Worm (Caenorhabditis elegans): Measurements from ENCODE around the gene srw-138.

srw-138 gene

DNA sequence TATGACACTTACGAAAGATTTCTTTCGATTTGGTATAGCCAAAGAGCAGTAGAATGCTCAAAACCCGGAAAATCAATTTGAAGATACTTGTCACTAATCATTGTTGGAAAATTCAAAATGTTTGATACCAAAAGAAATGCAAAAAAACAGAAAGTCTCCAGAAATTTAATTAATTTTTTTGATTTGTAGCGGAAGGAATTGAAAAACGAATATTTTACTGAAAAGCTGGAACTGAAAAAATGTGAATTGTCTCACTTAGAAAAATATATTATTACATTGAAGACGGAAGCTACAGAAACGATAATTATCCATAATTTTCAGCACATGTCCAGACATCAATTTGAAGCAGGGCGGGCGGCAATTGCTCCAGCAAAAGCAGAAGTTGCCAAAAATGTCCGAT is at the start of gene srw-138:
TSS of gene srw-138 (minus strand) at position 101 of the 400 bp plus-strand sequence.
- TF ChIP-seq ceh-13 (GFP tag; optimal IDR thresholded peaks at IDR 0.05) (no peak), tbx-11 (GFP tag; IDR thresholded peaks at IDR 0.05) (no peak), tbx-37 (GFP tag; conservative IDR thresholded peaks at IDR 0.05) (no peak), scrt-1 (GFP tag; IDR thresholded peaks at IDR 0.05) (no peak)

DNA sequence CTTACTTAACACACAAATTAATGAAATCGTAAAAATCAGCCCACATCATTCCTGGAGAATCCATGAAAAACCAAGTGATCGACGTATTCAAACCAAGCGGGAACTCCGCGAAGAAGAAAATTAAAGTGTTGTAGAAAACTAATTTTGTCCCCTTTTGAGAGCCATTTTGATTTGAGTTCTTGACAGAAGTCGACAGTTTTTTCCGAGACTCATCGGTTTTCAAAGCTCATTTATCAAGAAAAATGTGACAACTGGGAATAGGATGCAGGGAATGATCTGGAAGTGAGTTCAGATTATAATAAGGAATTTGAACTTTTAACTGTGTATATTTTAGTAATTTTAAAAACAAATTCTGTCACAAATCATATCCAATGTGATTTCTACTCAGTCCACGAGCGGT is 48.5 kb upstream of the srw-138 start, which contains the start of gene srw-135:
TSS of gene srw-135 (minus strand) at position 101 of the 400 bp plus-strand sequence.
- TF ChIP-seq hnd-1 (tag; optimal IDR thresholded peaks at IDR 0.05) (no peak), F13C5.2 (tag; optimal IDR thresholded peaks at IDR 0.05) (no peak), ceh-36 (tag; optimal IDR thresholded peaks at IDR 0.05) (no peak), ama-1 (optimal IDR thresholded peaks at IDR 0.05) (no peak), ceh-13 (GFP tag; optimal IDR thresholded peaks at IDR 0.05) (no peak), ets-7 (tag; optimal IDR thresholded peaks at IDR 0.05) (no peak), sea-1 (GFP tag; conservative IDR thresholded peaks at IDR 0.05) (no peak), flt-1 (GFP tag; IDR thresholded peaks at IDR 0.05) (no peak), tbx-11 (GFP tag; IDR thresholded peaks at IDR 0.05) (no peak), scrt-1 (GFP tag; IDR thresholded peaks at IDR 0.05) (no peak), aly-1 (tag; optimal IDR thresholded peaks at IDR 0.05) (no peak), B0310.2 (tag; optimal IDR thresholded peaks at IDR 0.05) (no peak), tra-4 (tag; optimal IDR thresholded peaks at IDR 0.05) (no peak)

DNA sequence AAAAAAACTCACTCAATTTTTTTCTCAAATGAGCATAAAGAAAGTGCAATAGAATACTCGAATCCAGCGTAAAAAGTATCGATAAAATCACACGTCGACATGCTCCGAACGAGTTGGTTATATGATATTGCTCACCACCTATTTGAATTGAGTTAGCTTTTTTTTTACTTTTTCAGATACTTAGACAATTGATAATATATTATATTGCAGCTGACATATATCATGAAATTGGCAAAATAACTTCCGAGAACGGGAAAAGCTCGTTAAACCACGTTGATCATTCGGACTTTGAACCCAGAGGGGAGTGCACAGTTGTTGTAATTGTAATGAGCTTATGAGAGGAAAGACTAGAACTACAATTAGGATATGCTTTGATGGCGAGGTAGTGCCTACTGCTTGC is 47.6 kb upstream of the srw-138 start, which contains the start of gene srw-136:
TSS of gene srw-136 (minus strand) at position 101 of the 400 bp plus-strand sequence.
- TF ChIP-seq ets-7 (tag; optimal IDR thresholded peaks at IDR 0.05) = no peak
- no peak for TF ChIP-seq pes-1 (GFP tag; IDR thresholded peaks at IDR 0.05)
- TF ChIP-seq tra-4 (tag; optimal IDR thresholded peaks at IDR 0.05) = no peak

DNA sequence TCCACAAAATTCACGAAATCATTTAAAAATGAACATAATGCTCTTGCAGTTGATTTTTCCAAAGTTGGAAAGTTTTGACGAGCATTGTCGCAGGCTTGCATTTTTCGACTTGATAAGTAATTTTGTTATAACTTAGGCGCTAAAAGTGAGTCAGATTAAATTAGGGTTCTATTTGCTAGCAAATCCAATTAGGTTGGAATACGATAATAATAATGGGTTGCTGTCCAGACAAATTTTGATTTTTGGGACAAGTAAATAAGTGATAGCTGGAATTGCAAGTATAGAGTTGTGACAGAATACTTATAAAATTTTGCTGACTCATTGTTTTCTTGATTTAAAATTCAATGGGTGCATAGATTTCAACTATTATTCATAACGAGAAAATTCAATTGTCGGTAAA is 43.1 kb upstream of the srw-138 start, which contains the start of gene srw-112:
TSS of gene srw-112 (minus strand) at position 101 of the 400 bp plus-strand sequence.
- no peak for TF ChIP-seq F13C5.2 (tag; optimal IDR thresholded peaks at IDR 0.05)
- TF ChIP-seq hmbx-1 (tag; optimal IDR thresholded peaks at IDR 0.05) = no peak
- no peak for TF ChIP-seq ets-7 (tag; optimal IDR thresholded peaks at IDR 0.05)
- no peak for TF ChIP-seq hmg-4 (GFP tag; optimal IDR thresholded peaks at IDR 0.05)
- TF ChIP-seq tbx-11 (GFP tag; IDR thresholded peaks at IDR 0.05) = no peak
- no peak for TF ChIP-seq ama-1 (optimal IDR thresholded peaks at IDR 0.05)
- no peak for TF ChIP-seq aly-1 (tag; optimal IDR thresholded peaks at IDR 0.05)
- no peak for TF ChIP-seq flt-1 (GFP tag; IDR thresholded peaks at IDR 0.05)
- TF ChIP-seq pes-1 (GFP tag; IDR thresholded peaks at IDR 0.05) = no peak
- no peak for TF ChIP-seq tra-4 (tag; optimal IDR thresholded peaks at IDR 0.05)
- TF ChIP-seq hnd-1 (tag; optimal IDR thresholded peaks at IDR 0.05) = no peak
- no peak for TF ChIP-seq B0310.2 (tag; optimal IDR thresholded peaks at IDR 0.05)
- TF ChIP-seq ceh-36 (tag; optimal IDR thresholded peaks at IDR 0.05) = no peak
- TF ChIP-seq tbx-37 (GFP tag; conservative IDR thresholded peaks at IDR 0.05) = no peak
- no peak for TF ChIP-seq sea-1 (GFP tag; conservative IDR thresholded peaks at IDR 0.05)
- no peak for TF ChIP-seq ceh-13 (GFP tag; optimal IDR thresholded peaks at IDR 0.05)
- no peak for TF ChIP-seq scrt-1 (GFP tag; IDR thresholded peaks at IDR 0.05)

DNA sequence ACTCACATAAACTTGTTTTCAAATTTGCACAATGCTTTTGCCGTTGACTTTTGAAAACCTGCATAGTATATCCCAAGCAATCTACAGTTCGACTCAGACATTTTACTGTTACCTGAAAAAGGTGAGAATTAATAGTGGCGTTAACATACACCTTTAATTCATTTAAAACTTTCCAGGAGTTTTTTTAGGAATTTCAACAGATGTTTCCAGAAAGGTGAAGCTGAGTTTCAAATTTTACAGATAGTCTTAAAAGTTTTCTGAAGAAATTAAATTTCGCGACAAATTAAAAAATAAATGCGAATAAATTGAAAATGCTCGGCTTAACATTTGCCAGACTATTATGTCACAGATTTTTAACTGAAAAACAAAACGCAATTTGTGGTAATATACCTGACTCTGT is 36.9 kb upstream of the srw-138 start, which contains the start of gene srw-119:
TSS of gene srw-119 (minus strand) at position 101 of the 400 bp plus-strand sequence.
- TF ChIP-seq F13C5.2 (tag; optimal IDR thresholded peaks at IDR 0.05) = no peak
- TF ChIP-seq flt-1 (GFP tag; IDR thresholded peaks at IDR 0.05) = no peak
- no peak for TF ChIP-seq tbx-37 (GFP tag; conservative IDR thresholded peaks at IDR 0.05)
- no peak for TF ChIP-seq hmg-4 (GFP tag; optimal IDR thresholded peaks at IDR 0.05)

DNA sequence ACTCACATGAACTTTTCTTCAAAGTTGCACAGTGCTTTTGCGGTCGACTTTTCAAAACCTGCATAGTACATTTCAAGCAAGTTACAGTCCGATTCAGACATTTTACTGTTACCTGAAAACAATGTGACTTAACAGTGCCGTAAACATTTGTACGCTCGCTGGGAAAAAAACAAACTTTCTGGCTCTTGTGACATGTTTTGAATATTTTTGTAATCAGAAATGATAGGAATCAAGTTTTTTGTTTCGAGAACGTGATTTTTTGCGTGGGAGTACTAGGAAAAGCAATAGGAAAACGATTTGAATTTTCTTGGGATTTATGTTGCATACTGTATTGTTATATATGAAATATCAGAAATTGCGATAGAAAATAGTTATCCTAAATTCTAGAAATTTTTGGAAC is 33.2 kb upstream of the srw-138 start, which contains the start of gene srw-120:
TSS of gene srw-120 (minus strand) at position 101 of the 400 bp plus-strand sequence.
- no peak for TF ChIP-seq ets-7 (tag; optimal IDR thresholded peaks at IDR 0.05)
- no peak for TF ChIP-seq aly-1 (tag; optimal IDR thresholded peaks at IDR 0.05)
- TF ChIP-seq F13C5.2 (tag; optimal IDR thresholded peaks at IDR 0.05) = no peak
- no peak for TF ChIP-seq tbx-11 (GFP tag; IDR thresholded peaks at IDR 0.05)
- TF ChIP-seq sea-1 (GFP tag; conservative IDR thresholded peaks at IDR 0.05) = no peak
- no peak for TF ChIP-seq pes-1 (GFP tag; IDR thresholded peaks at IDR 0.05)
- no peak for TF ChIP-seq tra-4 (tag; optimal IDR thresholded peaks at IDR 0.05)
- TF ChIP-seq B0310.2 (tag; optimal IDR thresholded peaks at IDR 0.05) = no peak
- TF ChIP-seq ceh-36 (tag; optimal IDR thresholded peaks at IDR 0.05) = no peak

DNA sequence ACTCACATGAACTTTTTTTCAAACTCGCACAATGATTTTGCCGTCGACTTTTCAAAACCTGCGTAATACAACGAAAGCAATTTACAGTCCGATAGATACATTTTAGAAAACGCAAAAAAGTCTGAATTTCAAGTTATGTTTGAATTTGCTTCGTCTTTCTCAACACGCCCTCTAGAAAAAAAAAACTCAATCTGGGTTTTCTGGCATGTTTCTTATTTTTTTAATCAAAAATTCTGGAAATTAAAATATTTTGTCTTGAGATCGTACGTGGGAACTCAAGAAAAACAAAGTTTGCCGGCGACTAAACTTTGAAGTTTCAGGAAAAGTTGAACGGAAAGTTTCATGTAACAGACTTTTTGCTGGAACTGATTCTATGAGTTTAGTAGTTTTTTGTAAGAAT is 31.0 kb upstream of the srw-138 start, which contains the start of gene srw-115:
TSS of gene srw-115 (minus strand) at position 101 of the 400 bp plus-strand sequence.
- no peak for TF ChIP-seq ceh-36 (tag; optimal IDR thresholded peaks at IDR 0.05)
- TF ChIP-seq hmbx-1 (tag; optimal IDR thresholded peaks at IDR 0.05) = no peak
- no peak for TF ChIP-seq hmg-4 (GFP tag; optimal IDR thresholded peaks at IDR 0.05)

DNA sequence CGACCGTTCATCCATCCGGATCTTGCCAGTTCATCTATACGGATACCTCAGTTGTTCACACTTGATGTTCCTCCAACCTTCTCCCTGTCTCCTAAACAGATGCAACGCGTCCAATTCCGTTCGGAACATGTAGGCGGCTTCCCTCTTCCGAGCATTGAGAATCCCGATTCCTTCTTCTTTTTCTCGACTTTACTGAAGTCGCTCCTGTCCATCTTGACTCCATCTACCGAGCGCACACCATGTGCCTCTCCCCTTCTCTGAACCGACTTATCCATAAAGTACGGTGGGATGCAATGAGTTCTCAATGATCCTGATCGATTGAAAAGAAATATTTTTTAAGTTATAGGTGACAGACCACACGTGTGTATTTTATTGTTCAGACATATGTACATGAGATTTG is 29.2 kb upstream of the srw-138 start:
- TF ChIP-seq ets-7 (tag; optimal IDR thresholded peaks at IDR 0.05) = no peak
- no peak for TF ChIP-seq hmg-4 (GFP tag; optimal IDR thresholded peaks at IDR 0.05)
- TF ChIP-seq scrt-1 (GFP tag; IDR thresholded peaks at IDR 0.05) = no peak

DNA sequence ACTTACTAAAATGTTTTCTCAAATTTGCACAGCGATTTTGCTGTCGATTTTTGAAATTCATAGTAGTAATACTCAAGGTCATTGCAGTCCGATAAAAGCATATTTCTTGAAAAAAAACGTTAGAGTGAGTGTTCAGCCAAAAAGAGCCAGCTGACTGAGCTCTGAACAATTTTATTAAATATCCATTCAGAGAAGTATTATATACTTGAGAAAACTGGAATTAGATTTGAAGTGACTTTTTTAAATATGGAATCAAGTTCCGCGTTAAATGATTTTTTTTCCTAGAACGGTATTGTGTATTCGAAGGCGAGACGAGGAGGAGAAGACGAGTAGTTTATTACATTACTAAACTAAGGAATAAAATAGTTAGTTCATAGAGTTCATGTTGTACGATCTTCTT is 28.6 kb upstream of the srw-138 start, which contains the start of gene srw-121:
TSS of gene srw-121 (minus strand) at position 101 of the 400 bp plus-strand sequence.
- TF ChIP-seq ceh-13 (GFP tag; optimal IDR thresholded peaks at IDR 0.05) (no peak), ama-1 (optimal IDR thresholded peaks at IDR 0.05) (no peak), F13C5.2 (tag; optimal IDR thresholded peaks at IDR 0.05) (no peak), hmbx-1 (tag; optimal IDR thresholded peaks at IDR 0.05) (no peak), B0310.2 (tag; optimal IDR thresholded peaks at IDR 0.05) (no peak), ets-7 (tag; optimal IDR thresholded peaks at IDR 0.05) (no peak), tbx-11 (GFP tag; IDR thresholded peaks at IDR 0.05) (no peak), scrt-1 (GFP tag; IDR thresholded peaks at IDR 0.05) (no peak), tbx-37 (GFP tag; conservative IDR thresholded peaks at IDR 0.05) (no peak)

Measured in whole organism, early embryonic.